Worm (Caenorhabditis elegans): Measurements from ENCODE around the gene atg-3.

DNA sequence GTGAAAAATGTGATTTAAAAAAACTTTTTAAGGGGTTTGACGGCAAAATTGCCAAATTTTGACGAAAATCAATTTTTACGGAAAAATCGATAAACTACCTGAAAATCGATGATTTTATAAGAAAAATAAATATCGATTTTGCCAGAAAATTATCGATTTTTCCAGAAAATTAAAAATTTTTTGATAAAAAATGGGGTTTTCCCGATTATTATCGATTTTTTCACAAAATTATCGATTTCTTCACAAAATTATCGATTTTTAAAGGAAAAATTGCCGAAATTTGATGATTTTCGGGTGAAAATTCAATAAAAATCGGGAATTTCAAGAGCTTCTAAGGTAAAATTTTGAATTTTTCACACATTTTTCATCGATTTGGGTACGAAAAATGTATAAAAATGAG is 3.6 kb upstream of the atg-3 start:
- TF ChIP-seq unc-62 (GFP tag; optimal IDR thresholded peaks at IDR 0.05) (no peak), nhr-76 (tag; optimal IDR thresholded peaks at IDR 0.05) (no peak), lin-13 (tag; optimal IDR thresholded peaks at IDR 0.05) (no peak), nhr-237 (tag; optimal IDR thresholded peaks at IDR 0.05) (no peak), unc-39 (tag; optimal IDR thresholded peaks at IDR 0.05) (no peak), mep-1 (tag; optimal IDR thresholded peaks at IDR 0.05) (no peak), hlh-1 (tag; optimal IDR thresholded peaks at IDR 0.05) (no peak), M03D4.4 (tag; optimal IDR thresholded peaks at IDR 0.05) (no peak)
